Worm (Caenorhabditis elegans): ENCODE measurements around the gene F43H9.3.

Gene F43H9.3

DNA sequence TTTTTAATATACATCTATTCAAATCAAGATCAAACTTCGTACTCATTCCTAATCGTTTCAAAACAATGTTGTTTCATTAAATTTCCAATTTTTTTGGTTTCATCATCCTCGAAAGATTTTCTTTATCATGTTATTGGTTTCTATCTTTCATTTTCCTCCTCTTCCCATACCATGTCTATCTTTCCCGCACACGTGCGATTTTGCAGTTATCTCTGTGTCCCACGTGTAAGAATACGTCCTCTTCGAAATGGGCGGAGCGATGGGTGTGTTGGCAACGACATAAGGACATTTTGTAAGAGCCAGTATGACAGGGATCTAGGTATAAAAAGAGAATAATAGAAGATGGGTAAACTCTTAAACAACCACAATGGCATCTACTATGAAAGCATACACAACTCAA, 1.6 kb upstream of the F43H9.3 start, which contains the start of gene F43H9.4:
Gene F43H9.4, plus strand, starts transcription at position 366 of the 400 bp plus-strand sequence.
- TF ChIP-seq ets-7 (tag; optimal IDR thresholded peaks at IDR 0.05) (no peak), ama-1 (optimal IDR thresholded peaks at IDR 0.05) (no peak), tbx-37 (GFP tag; conservative IDR thresholded peaks at IDR 0.05) (no peak), flt-1 (GFP tag; IDR thresholded peaks at IDR 0.05) (no peak), F13C5.2 (tag; optimal IDR thresholded peaks at IDR 0.05) (no peak), ceh-13 (GFP tag; optimal IDR thresholded peaks at IDR 0.05) (no peak), pes-1 (GFP tag; IDR thresholded peaks at IDR 0.05) (no peak), aly-1 (tag; optimal IDR thresholded peaks at IDR 0.05) (no peak), tbx-11 (GFP tag; IDR thresholded peaks at IDR 0.05) (no peak), hmbx-1 (tag; optimal IDR thresholded peaks at IDR 0.05) (no peak), hnd-1 (tag; optimal IDR thresholded peaks at IDR 0.05) (no peak), tra-4 (tag; optimal IDR thresholded peaks at IDR 0.05) (no peak)

DNA sequence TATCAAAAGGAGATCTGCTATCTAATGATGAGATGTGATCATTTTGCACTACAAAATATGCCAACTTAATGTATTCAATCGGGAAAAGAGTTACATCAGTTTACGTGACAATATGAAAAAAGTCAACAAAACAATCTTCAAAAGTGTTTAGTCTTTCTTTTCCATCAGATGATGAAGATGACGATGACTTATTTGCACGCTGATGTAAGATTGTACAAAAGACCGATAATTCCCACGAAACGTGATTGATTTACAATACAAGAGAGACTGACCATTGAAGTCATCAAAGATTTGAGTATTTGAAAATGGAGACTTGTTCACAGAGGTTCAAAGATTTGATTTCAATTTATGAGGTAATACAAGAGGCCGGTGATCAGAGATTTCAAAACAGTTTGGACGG, 519 bp upstream of the F43H9.3 start:
- TF ChIP-seq tbx-11 (GFP tag; IDR thresholded peaks at IDR 0.05), result no peak
- TF ChIP-seq B0310.2 (tag; optimal IDR thresholded peaks at IDR 0.05), result no peak
- no peak for TF ChIP-seq tbx-37 (GFP tag; conservative IDR thresholded peaks at IDR 0.05)
- TF ChIP-seq hmg-4 (GFP tag; optimal IDR thresholded peaks at IDR 0.05), result no peak
- TF ChIP-seq ceh-36 (tag; optimal IDR thresholded peaks at IDR 0.05), result no peak

DNA sequence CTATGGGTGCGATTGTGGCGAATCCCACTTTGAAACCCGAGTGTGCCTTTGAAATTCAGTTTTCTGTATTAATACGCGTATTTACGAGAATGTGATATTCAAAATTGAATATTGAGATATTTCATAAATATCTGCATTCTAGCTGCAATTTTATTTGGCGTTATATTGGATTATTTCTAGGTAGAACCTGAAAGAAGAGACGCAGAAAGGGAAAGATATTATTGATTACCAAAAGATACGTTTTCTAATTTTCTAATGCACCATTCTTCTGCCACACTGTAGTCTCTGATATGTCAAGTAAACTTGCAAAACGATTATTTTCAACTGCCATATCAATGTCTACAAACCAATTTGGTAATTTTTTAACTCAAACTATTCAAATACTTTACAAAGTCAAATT, 2.7 kb downstream of the F43H9.3 start, which contains the start of gene ech-3:
Gene ech-3, plus strand, starts transcription at position 178 of the 400 bp plus-strand sequence.
- TF ChIP-seq sea-1 (GFP tag; conservative IDR thresholded peaks at IDR 0.05), result no peak
- TF ChIP-seq hmg-4 (GFP tag; optimal IDR thresholded peaks at IDR 0.05), result no peak
- TF ChIP-seq tra-4 (tag; optimal IDR thresholded peaks at IDR 0.05), result no peak
- TF ChIP-seq hnd-1 (tag; optimal IDR thresholded peaks at IDR 0.05), result no peak
- TF ChIP-seq ceh-13 (GFP tag; optimal IDR thresholded peaks at IDR 0.05), result no peak
- TF ChIP-seq tbx-11 (GFP tag; IDR thresholded peaks at IDR 0.05), result no peak
- no peak for TF ChIP-seq hmbx-1 (tag; optimal IDR thresholded peaks at IDR 0.05)
- no peak for TF ChIP-seq F13C5.2 (tag; optimal IDR thresholded peaks at IDR 0.05)
- TF ChIP-seq scrt-1 (GFP tag; IDR thresholded peaks at IDR 0.05), result no peak
- TF ChIP-seq tbx-37 (GFP tag; conservative IDR thresholded peaks at IDR 0.05), result no peak
- TF ChIP-seq aly-1 (tag; optimal IDR thresholded peaks at IDR 0.05), result no peak

DNA sequence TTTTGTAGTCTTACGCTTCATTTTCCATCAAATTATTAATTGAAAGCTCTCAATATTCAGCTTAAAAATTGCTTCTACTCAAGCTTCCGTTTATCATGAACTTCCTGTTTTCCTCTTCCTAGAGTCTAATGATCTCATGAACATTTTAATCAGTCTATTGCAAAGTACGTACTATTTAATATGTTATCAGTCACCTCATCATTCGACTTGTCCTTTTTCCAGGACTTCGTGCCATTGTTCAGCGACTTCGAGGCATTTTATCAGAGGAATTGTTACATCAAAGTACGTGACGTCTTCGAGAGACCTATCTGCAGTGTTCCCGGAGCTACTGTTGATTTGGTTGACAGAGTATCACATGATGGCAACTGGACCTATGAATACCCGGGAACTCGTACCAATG, 5.0 kb downstream of the F43H9.3 start:
- no peak for TF ChIP-seq hmg-4 (GFP tag; optimal IDR thresholded peaks at IDR 0.05)

DNA sequence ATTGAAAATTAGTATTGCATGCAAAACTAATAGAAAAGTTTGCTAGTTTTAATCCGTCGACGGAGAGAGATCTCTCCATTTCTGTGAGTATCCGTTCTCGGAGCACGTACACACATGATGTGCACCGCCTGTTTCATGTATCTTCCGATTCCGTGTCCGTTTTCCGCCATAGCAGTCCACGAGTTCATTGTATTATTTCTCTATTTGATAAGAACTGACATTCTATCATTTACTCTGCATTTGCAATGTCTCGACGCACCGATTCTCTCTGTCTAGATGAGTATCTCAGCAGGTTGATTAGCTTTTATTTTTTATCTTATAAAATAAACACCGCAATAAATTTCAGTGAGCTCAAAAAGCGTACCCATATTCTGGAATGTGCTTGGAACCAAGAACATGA, 5.8 kb downstream of the F43H9.3 start:
- TF ChIP-seq ceh-36 (tag; optimal IDR thresholded peaks at IDR 0.05), result no peak
- TF ChIP-seq tbx-11 (GFP tag; IDR thresholded peaks at IDR 0.05), result no peak
- no peak for TF ChIP-seq sea-1 (GFP tag; conservative IDR thresholded peaks at IDR 0.05)
- TF ChIP-seq flt-1 (GFP tag; IDR thresholded peaks at IDR 0.05), result no peak
- TF ChIP-seq ama-1 (optimal IDR thresholded peaks at IDR 0.05), result no peak
- TF ChIP-seq aly-1 (tag; optimal IDR thresholded peaks at IDR 0.05), result no peak
- no peak for TF ChIP-seq F13C5.2 (tag; optimal IDR thresholded peaks at IDR 0.05)
- TF ChIP-seq ets-7 (tag; optimal IDR thresholded peaks at IDR 0.05), result no peak
- TF ChIP-seq B0310.2 (tag; optimal IDR thresholded peaks at IDR 0.05), result no peak
- no peak for TF ChIP-seq hmbx-1 (tag; optimal IDR thresholded peaks at IDR 0.05)
- no peak for TF ChIP-seq tbx-37 (GFP tag; conservative IDR thresholded peaks at IDR 0.05)

DNA sequence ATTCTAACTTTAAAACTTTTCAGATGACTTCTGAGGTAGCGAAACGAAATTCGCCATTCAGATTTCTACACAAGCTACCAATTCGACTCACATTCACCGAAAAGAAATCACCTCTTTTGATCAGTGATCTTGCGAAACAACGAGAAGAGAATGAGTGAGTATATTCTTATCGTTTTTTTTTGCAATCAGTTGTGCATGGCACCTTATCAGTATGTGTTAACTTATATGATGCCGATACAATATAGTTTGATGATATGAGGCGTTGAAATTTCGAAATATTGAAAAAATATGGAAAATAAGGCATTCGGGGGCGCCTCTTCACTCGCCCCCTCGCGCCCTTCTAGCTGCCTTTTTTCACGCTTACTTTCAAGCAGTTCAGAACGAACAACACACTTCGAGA, 6.8 kb downstream of the F43H9.3 start:
- no peak for TF ChIP-seq tra-4 (tag; optimal IDR thresholded peaks at IDR 0.05)
- no peak for TF ChIP-seq pes-1 (GFP tag; IDR thresholded peaks at IDR 0.05)
- no peak for TF ChIP-seq hmbx-1 (tag; optimal IDR thresholded peaks at IDR 0.05)
- TF ChIP-seq ama-1 (optimal IDR thresholded peaks at IDR 0.05), result no peak
- no peak for TF ChIP-seq aly-1 (tag; optimal IDR thresholded peaks at IDR 0.05)
- no peak for TF ChIP-seq ceh-13 (GFP tag; optimal IDR thresholded peaks at IDR 0.05)
- TF ChIP-seq tbx-37 (GFP tag; conservative IDR thresholded peaks at IDR 0.05), result no peak
- TF ChIP-seq hmg-4 (GFP tag; optimal IDR thresholded peaks at IDR 0.05), result no peak
- no peak for TF ChIP-seq flt-1 (GFP tag; IDR thresholded peaks at IDR 0.05)
- TF ChIP-seq B0310.2 (tag; optimal IDR thresholded peaks at IDR 0.05), result no peak
- TF ChIP-seq ets-7 (tag; optimal IDR thresholded peaks at IDR 0.05), result no peak
- TF ChIP-seq scrt-1 (GFP tag; IDR thresholded peaks at IDR 0.05), result no peak
- no peak for TF ChIP-seq tbx-11 (GFP tag; IDR thresholded peaks at IDR 0.05)
- no peak for TF ChIP-seq ceh-36 (tag; optimal IDR thresholded peaks at IDR 0.05)

DNA sequence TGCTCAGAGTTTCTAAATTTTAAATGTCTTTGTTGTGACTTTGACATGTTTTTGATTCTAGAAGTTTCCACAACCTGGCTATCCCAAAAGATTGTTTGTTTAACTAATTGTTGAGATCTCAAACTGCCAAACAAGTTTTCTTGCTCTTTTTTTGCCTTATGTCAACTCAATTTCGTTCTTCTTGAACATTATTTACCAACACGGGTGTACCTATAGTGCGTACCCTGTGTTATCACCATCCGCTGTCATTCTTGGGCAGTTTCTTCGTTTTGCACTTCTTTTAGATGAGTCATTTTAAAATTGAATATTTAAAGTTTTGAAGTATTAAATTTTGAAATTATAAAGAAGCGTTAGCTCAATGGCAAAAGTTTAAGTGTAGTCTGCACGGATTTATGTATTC, 7.8 kb downstream of the F43H9.3 start, which contains the start of gene sptl-2:
Gene sptl-2, plus strand, starts transcription at position 280 of the 400 bp plus-strand sequence.
- TF ChIP-seq tra-4 (tag; optimal IDR thresholded peaks at IDR 0.05), result no peak
- TF ChIP-seq ets-7 (tag; optimal IDR thresholded peaks at IDR 0.05), result no peak
- TF ChIP-seq tbx-37 (GFP tag; conservative IDR thresholded peaks at IDR 0.05), result no peak
- no peak for TF ChIP-seq sea-1 (GFP tag; conservative IDR thresholded peaks at IDR 0.05)
- TF ChIP-seq ceh-13 (GFP tag; optimal IDR thresholded peaks at IDR 0.05), result no peak
- no peak for TF ChIP-seq pes-1 (GFP tag; IDR thresholded peaks at IDR 0.05)
- no peak for TF ChIP-seq F13C5.2 (tag; optimal IDR thresholded peaks at IDR 0.05)
- TF ChIP-seq hmbx-1 (tag; optimal IDR thresholded peaks at IDR 0.05), result no peak
- TF ChIP-seq flt-1 (GFP tag; IDR thresholded peaks at IDR 0.05), result no peak
- no peak for TF ChIP-seq ceh-36 (tag; optimal IDR thresholded peaks at IDR 0.05)
- no peak for TF ChIP-seq tbx-11 (GFP tag; IDR thresholded peaks at IDR 0.05)
- no peak for TF ChIP-seq aly-1 (tag; optimal IDR thresholded peaks at IDR 0.05)
- no peak for TF ChIP-seq B0310.2 (tag; optimal IDR thresholded peaks at IDR 0.05)
- no peak for TF ChIP-seq hmg-4 (GFP tag; optimal IDR thresholded peaks at IDR 0.05)
- no peak for TF ChIP-seq hnd-1 (tag; optimal IDR thresholded peaks at IDR 0.05)
- TF ChIP-seq scrt-1 (GFP tag; IDR thresholded peaks at IDR 0.05), result no peak
- no peak for TF ChIP-seq ama-1 (optimal IDR thresholded peaks at IDR 0.05)

DNA sequence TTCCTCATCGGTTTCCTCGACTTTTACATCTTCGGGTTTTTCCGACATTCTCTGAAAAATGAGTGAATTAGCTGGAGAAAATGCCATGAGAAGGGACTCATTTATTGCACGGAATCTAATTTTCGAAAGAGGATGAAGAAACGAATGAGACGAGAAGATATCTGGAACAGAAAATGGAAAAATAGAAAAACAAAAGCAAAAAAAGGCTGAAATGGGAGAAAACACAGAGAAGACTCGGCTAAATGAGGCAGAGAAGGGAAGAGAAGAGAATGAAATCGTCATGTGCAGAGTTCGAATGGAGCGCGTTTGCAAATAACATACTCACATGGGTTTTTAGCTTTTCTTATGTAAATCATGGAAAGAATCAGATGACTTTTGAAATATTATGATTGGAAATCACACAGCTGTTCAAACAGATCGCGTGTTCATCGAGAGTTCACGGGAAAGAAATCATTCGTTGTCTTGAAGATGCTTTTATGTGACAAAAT, 10.8 kb downstream of the F43H9.3 start, which contains the start of gene Y97E10AR.6:
Gene Y97E10AR.6, minus strand, starts transcription at position 51 of the 488 bp plus-strand sequence.
- TF ChIP-seq F13C5.2 (tag; optimal IDR thresholded peaks at IDR 0.05) (no peak), flt-1 (GFP tag; IDR thresholded peaks at IDR 0.05) (no peak), aly-1 (tag; optimal IDR thresholded peaks at IDR 0.05) (no peak), tra-4 (tag; optimal IDR thresholded peaks at IDR 0.05) (no peak), scrt-1 (GFP tag; IDR thresholded peaks at IDR 0.05) (no peak), tbx-11 (GFP tag; IDR thresholded peaks at IDR 0.05) (no peak), ceh-36 (tag; optimal IDR thresholded peaks at IDR 0.05) (no peak), B0310.2 (tag; optimal IDR thresholded peaks at IDR 0.05) (no peak), hnd-1 (tag; optimal IDR thresholded peaks at IDR 0.05) (no peak), pes-1 (GFP tag; IDR thresholded peaks at IDR 0.05) (no peak), hmg-4 (GFP tag; optimal IDR thresholded peaks at IDR 0.05) (no peak), sea-1 (GFP tag; conservative IDR thresholded peaks at IDR 0.05) (no peak), ama-1 (optimal IDR thresholded peaks at IDR 0.05) (no peak), ceh-13 (GFP tag; optimal IDR thresholded peaks at IDR 0.05) (no peak), hmbx-1 (tag; optimal IDR thresholded peaks at IDR 0.05) (no peak), ets-7 (tag; optimal IDR thresholded peaks at IDR 0.05) (no peak), tbx-37 (GFP tag; conservative IDR thresholded peaks at IDR 0.05) (no peak)

Measured in whole organism, early embryonic.